Fruit fly (Drosophila melanogaster) whole organism, prepupa: ENCODE results near the gene eIF3d1.

Experiments
- CG10669 ChIP-seq: fragments of 200-800 bp; sonication (Bioruptor generic); optimal IDR thresholded peaks from 3 replicates; lab custom pipeline; 2018; ENCODE audit warnings: missing biosample characterization, mild to moderate bottlenecking, missing genetic modification characterization, moderate library complexity
- CG11762 ChIP-seq: fragments of 200-800 bp; sonication (Bioruptor generic); optimal IDR thresholded peaks from 3 replicates; lab custom pipeline; 2016; ENCODE audit warnings: missing biosample characterization, missing genetic modification characterization; ENCODE audit not compliant: insufficient read depth
- CG15336 ChIP-seq: fragments of 200-800 bp; sonication (Bioruptor generic); IDR thresholded peaks from 2 replicates; pipeline ENCODE4 v1.3.6; 2022; ENCODE audit warnings: missing biosample characterization, missing genetic modification characterization
- CG31627 ChIP-seq: fragments of 200-800 bp; sonication (Bioruptor generic); optimal IDR thresholded peaks from 3 replicates; lab custom pipeline; 2016; ENCODE audit warnings: missing biosample characterization, missing genetic modification characterization
- CG32006 ChIP-seq: fragments of 200-800 bp; sonication (Bioruptor generic); optimal IDR thresholded peaks from 3 replicates; lab custom pipeline; 2017; ENCODE audit warnings: missing biosample characterization, mild to moderate bottlenecking, missing genetic modification characterization
- CG3919 ChIP-seq: fragments of 200-800 bp; sonication (Bioruptor generic); optimal IDR thresholded peaks from 3 replicates; lab custom pipeline; 2016; ENCODE audit warnings: missing biosample characterization, missing genetic modification characterization
- CG4318 ChIP-seq: fragments of 200-800 bp; sonication (Bioruptor generic); optimal IDR thresholded peaks from 3 replicates; lab custom pipeline; 2017; ENCODE audit warnings: missing biosample characterization, mild to moderate bottlenecking, missing genetic modification characterization
- CG6276 ChIP-seq: fragments of 200-800 bp; sonication (Bioruptor generic); optimal IDR thresholded peaks from 2 replicates; lab custom pipeline; 2017; ENCODE audit warnings: missing biosample characterization, mild to moderate bottlenecking, missing genetic modification characterization
- CG6808 ChIP-seq: fragments of 200-800 bp; sonication (Bioruptor generic); optimal IDR thresholded peaks from 3 replicates; lab custom pipeline; 2017; ENCODE audit warnings: missing biosample characterization, missing genetic modification characterization, mild to moderate bottlenecking, moderate library complexity, missing genetic modification reagents
- CG6854 ChIP-seq: fragments of 200-800 bp; sonication (Bioruptor generic); optimal IDR thresholded peaks from 2 replicates; lab custom pipeline; 2017; ENCODE audit warnings: missing biosample characterization, mild to moderate bottlenecking, missing genetic modification characterization
- CG8119 ChIP-seq: fragments of 200-800 bp; sonication (Bioruptor generic); IDR thresholded peaks from 3 replicates; pipeline ENCODE4 v1.3.6; 2022; ENCODE audit warnings: missing biosample characterization, missing genetic modification characterization
- CG8319 ChIP-seq: fragments of 200-800 bp; sonication (Bioruptor generic); optimal IDR thresholded peaks from 3 replicates; lab custom pipeline; 2016; ENCODE audit warnings: missing biosample characterization, missing genetic modification characterization
- CG9139 ChIP-seq: fragments of 200-800 bp; sonication (Bioruptor generic); optimal IDR thresholded peaks from 3 replicates; lab custom pipeline; 2017; ENCODE audit warnings: missing biosample characterization, mild to moderate bottlenecking, missing genetic modification characterization
- Eip75B ChIP-seq: fragments of 200-800 bp; sonication (Bioruptor generic); optimal IDR thresholded peaks from 3 replicates; lab custom pipeline; 2016; ENCODE audit warnings: missing biosample characterization, missing genetic modification characterization
- Eip78C ChIP-seq: fragments of 200-800 bp; sonication (Bioruptor generic); peaks from one replicate; lab custom pipeline; 2016; ENCODE audit warnings: missing biosample characterization, missing genetic modification characterization
- Ets21C ChIP-seq: fragments of 200-800 bp; sonication (Bioruptor generic); optimal IDR thresholded peaks from 3 replicates; lab custom pipeline; 2016; ENCODE audit warnings: missing biosample characterization, missing genetic modification characterization
- Hr38 ChIP-seq: sonication (Bioruptor generic); optimal IDR thresholded peaks from 2 replicates; lab custom pipeline; 2016; ENCODE audit warnings: missing biosample characterization, missing genetic modification characterization
- Hr39 ChIP-seq: fragments of 200-800 bp; sonication (Bioruptor generic); optimal IDR thresholded peaks from 2 replicates; lab custom pipeline; 2016; ENCODE audit warnings: missing biosample characterization, missing genetic modification characterization
- Hr4 ChIP-seq: fragments of 200-800 bp; sonication (Bioruptor generic); optimal IDR thresholded peaks from 3 replicates; lab custom pipeline; 2016; ENCODE audit warnings: missing biosample characterization, missing genetic modification characterization
- Lpt ChIP-seq: fragments of 200-800 bp; sonication (Bioruptor generic); optimal IDR thresholded peaks from 3 replicates; lab custom pipeline; 2016; ENCODE audit warnings: missing biosample characterization, missing genetic modification characterization
- Met ChIP-seq: fragments of 200-800 bp; sonication (Bioruptor generic); optimal IDR thresholded peaks from 3 replicates; lab custom pipeline; 2016; ENCODE audit warnings: missing biosample characterization, missing genetic modification characterization
- OdsH ChIP-seq: fragments of 200-800 bp; sonication (Bioruptor generic); optimal IDR thresholded peaks from 3 replicates; lab custom pipeline; 2016; ENCODE audit warnings: missing biosample characterization, missing genetic modification characterization
- Smox ChIP-seq: fragments of 200-800 bp; sonication (Bioruptor generic); optimal IDR thresholded peaks from 3 replicates; lab custom pipeline; 2016; ENCODE audit warnings: missing biosample characterization, missing genetic modification characterization
- Sox102F ChIP-seq: fragments of 200-800 bp; sonication (Bioruptor generic); optimal IDR thresholded peaks from 2 replicates; lab custom pipeline; 2016; ENCODE audit warnings: missing biosample characterization, mild to moderate bottlenecking, missing genetic modification characterization
- Sox14 ChIP-seq: fragments of 200-800 bp; sonication (Bioruptor generic); optimal IDR thresholded peaks from 3 replicates; lab custom pipeline; 2016; ENCODE audit warnings: missing biosample characterization, missing genetic modification characterization
- Sox15 ChIP-seq: fragments of 200-800 bp; sonication (Bioruptor generic); optimal IDR thresholded peaks from 3 replicates; lab custom pipeline; 2016; ENCODE audit warnings: missing biosample characterization, missing genetic modification characterization
- achi ChIP-seq: fragments of 200-800 bp; sonication (Bioruptor generic); optimal IDR thresholded peaks from 3 replicates; lab custom pipeline; 2016; ENCODE audit warnings: missing biosample characterization, missing genetic modification characterization
- acj6 ChIP-seq: fragments of 200-800 bp; sonication (Bioruptor generic); optimal IDR thresholded peaks from 3 replicates; lab custom pipeline; 2016; ENCODE audit warnings: missing biosample characterization, missing genetic modification characterization
- cyc ChIP-seq: fragments of 200-800 bp; sonication (Bioruptor generic); optimal IDR thresholded peaks from 3 replicates; lab custom pipeline; 2016; ENCODE audit warnings: missing biosample characterization, missing genetic modification characterization
- dac ChIP-seq: fragments of 200-800 bp; sonication (Bioruptor generic); optimal IDR thresholded peaks from 2 replicates; lab custom pipeline; 2017; ENCODE audit warnings: missing biosample characterization, mild to moderate bottlenecking, missing genetic modification characterization
- dsx ChIP-seq: fragments of 200-800 bp; optimal IDR thresholded peaks from 3 replicates; lab custom pipeline; 2019; ENCODE audit warnings: missing biosample characterization, mild to moderate bottlenecking, missing genetic modification characterization, moderate library complexity; ENCODE audit not compliant: poor library complexity, severe bottlenecking
- eg ChIP-seq: fragments of 200-800 bp; sonication (Bioruptor generic); IDR thresholded peaks from 3 replicates; pipeline ENCODE4 v1.3.6; 2022; ENCODE audit warnings: missing biosample characterization, missing genetic modification characterization
- esn ChIP-seq: fragments of 200-800 bp; sonication (Bioruptor generic); optimal IDR thresholded peaks from 2 replicates; lab custom pipeline; 2016; ENCODE audit warnings: missing biosample characterization, mild to moderate bottlenecking, missing genetic modification characterization, moderate library complexity
- fd59A ChIP-seq: fragments of 200-800 bp; sonication (Bioruptor generic); optimal IDR thresholded peaks from 2 replicates; lab custom pipeline; 2017; ENCODE audit warnings: missing biosample characterization, mild to moderate bottlenecking, missing genetic modification characterization, missing genetic modification reagents
- fd85E ChIP-seq: fragments of 200-800 bp; sonication (Bioruptor generic); optimal IDR thresholded peaks from 3 replicates; lab custom pipeline; 2016; ENCODE audit warnings: missing biosample characterization, missing genetic modification characterization
- fkh ChIP-seq: fragments of 200-800 bp; sonication (Bioruptor generic); optimal IDR thresholded peaks from 3 replicates; lab custom pipeline; 2017; ENCODE audit warnings: missing biosample characterization, mild to moderate bottlenecking, missing genetic modification characterization, moderate library complexity
- lz ChIP-seq: fragments of 200-800 bp; sonication (Bioruptor generic); optimal IDR thresholded peaks from 3 replicates; lab custom pipeline; 2016; ENCODE audit warnings: missing biosample characterization, missing genetic modification characterization
- pdm3 ChIP-seq: fragments of 200-800 bp; sonication (Bioruptor generic); optimal IDR thresholded peaks from 3 replicates; lab custom pipeline; 2016; ENCODE audit warnings: missing biosample characterization, missing genetic modification characterization
- salr ChIP-seq, 2 experiments: fragments of 200-800 bp; sonication (Bioruptor generic); optimal IDR thresholded peaks; 3 replicates each; lab custom pipeline; 2016 to 2018; ENCODE audit warnings: missing biosample characterization in 2 of 2, missing genetic modification characterization in 2 of 2, mild to moderate bottlenecking in 1 of 2
- spab ChIP-seq: fragments of 200-800 bp; sonication (Bioruptor generic); optimal IDR thresholded peaks from 2 replicates; lab custom pipeline; 2017; ENCODE audit warnings: missing biosample characterization, mild to moderate bottlenecking, missing genetic modification characterization, missing genetic modification reagents
- svp ChIP-seq: fragments of 200-800 bp; sonication (Bioruptor generic); peaks from one replicate; lab custom pipeline; 2016; ENCODE audit warnings: missing biosample characterization, missing genetic modification characterization
- topi ChIP-seq: fragments of 200-800 bp; sonication (Bioruptor generic); optimal IDR thresholded peaks from 3 replicates; lab custom pipeline; 2016; ENCODE audit warnings: missing biosample characterization, missing genetic modification characterization
- vri ChIP-seq: fragments of 200-800 bp; sonication (Bioruptor generic); optimal IDR thresholded peaks from 3 replicates; lab custom pipeline; 2016; ENCODE audit warnings: missing biosample characterization, mild to moderate bottlenecking, missing genetic modification characterization

The eIF3d1 gene

DNA sequence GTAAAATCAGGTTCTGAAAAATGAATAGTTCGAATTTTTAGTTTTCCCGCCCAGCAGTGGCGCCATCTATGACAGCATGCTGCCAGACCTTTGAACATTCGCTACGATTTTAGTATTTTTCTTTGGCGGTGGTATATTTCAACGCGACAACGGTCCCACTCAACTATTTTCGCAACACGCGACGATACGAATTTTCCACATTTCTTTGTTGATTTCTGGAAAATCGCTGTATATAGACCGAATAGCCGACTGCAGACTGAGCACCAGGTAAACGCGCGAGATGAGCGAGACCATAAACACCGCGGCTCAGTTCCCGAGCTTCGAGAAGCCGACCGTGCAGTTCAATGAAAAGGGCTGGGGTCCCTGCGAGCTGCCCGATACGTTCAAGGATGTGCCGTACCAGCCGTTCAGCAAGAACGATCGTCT, at the start of gene eIF3d1:
TSS of gene eIF3d1 (plus strand) at position 129 of the 426 bp plus-strand sequence.
- TF ChIP-seq esn (GFP tag; lab: Kevin White, UChicago) (peak; percentile 11), CG6854 (GFP tag; lab: Kevin White, UChicago) (no peak), Sox14 (peak; percentile 83), svp (GFP tag; lab: Kevin White, UChicago) (peak; percentile 60), cyc (GFP tag; lab: Kevin White, UChicago) (peak; percentile 33), fd59A (GFP tag; lab: Kevin White, UChicago) (no peak), CG31627 (GFP tag; lab: Kevin White, UChicago) (peak; percentile 29), CG8119 (no peak), Eip78C (GFP tag; lab: Kevin White, UChicago) (peak; percentile 46)

DNA sequence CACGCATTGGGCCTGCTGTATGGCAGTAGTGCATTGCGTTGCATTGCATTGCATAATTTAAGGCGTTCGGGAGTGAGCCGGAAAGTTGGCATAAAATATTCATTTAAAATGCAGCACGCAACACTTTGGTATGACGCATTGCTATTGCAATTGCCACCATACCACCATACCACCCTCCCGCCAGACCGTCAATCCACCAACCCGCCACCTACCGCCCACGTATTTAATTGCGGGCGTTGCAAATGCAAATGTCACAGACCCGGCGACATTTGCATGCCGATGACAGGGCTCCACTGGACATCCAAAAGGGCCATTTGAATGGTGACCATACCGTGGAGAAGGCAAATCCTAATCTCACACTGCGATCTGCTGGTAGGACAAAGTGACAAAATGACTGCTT, 45.0 kb upstream of the eIF3d1 start:
- TF ChIP-seq salr (GFP tag; optimal IDR thresholded peaks at IDR 0.05; lab: Kevin White, UChicago), result no peak
- no peak for TF ChIP-seq CG32006
- TF ChIP-seq Ets21C, result no peak
- TF ChIP-seq Hr38 (GFP tag; lab: Kevin White, UChicago), result no peak
- no peak for TF ChIP-seq fd59A (GFP tag; lab: Kevin White, UChicago)
- TF ChIP-seq cyc (GFP tag; lab: Kevin White, UChicago), result no peak
- TF ChIP-seq Hr39 (GFP tag; lab: Kevin White, UChicago), result no peak
- no peak for TF ChIP-seq Sox102F (GFP tag; lab: Kevin White, UChicago)
- TF ChIP-seq dac (GFP tag; lab: Kevin White, UChicago), result no peak
- TF ChIP-seq Sox14, result no peak
- no peak for TF ChIP-seq lz (GFP tag; lab: Kevin White, UChicago)
- no peak for TF ChIP-seq CG8319 (GFP tag; lab: Kevin White, UChicago)
- TF ChIP-seq Sox15 (GFP tag; lab: Kevin White, UChicago), result no peak
- TF ChIP-seq topi (GFP tag; lab: Kevin White, UChicago), result no peak

DNA sequence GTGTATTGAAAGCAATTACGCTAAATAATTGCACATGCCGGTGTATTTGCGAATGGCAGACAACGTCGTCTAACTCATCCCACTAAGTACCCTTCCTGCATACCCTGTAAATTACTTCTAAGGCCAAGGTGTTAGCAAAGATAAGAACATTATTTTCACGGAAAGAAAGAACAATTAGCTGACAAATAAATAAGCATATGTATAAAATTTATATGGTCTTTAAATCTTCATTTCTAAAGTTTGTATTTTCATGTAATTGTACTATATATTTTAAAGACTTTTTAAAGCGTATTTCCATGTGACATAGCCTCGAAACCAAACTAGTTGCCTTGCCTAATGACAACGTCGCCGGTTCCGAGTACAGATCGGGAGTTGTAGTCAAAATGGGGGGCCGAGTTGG, 42.6 kb upstream of the eIF3d1 start:
- TF ChIP-seq Smox (GFP tag; lab: Kevin White, UChicago) (no peak), CG32006 (peak; percentile 63), acj6 (GFP tag; lab: Kevin White, UChicago) (peak; percentile 6), Hr39 (GFP tag; lab: Kevin White, UChicago) (no peak), Eip78C (GFP tag; lab: Kevin White, UChicago) (peak; percentile 59), achi (GFP tag; lab: Kevin White, UChicago) (peak; percentile 7), CG8119 (peak; percentile 59; the same call in 2 of the 3 replicates), pdm3 (peak; percentile 8), CG6808 (GFP tag; lab: Kevin White, UChicago) (no peak), CG11762 (GFP tag; lab: Kevin White, UChicago) (no peak), CG6276 (GFP tag; lab: Kevin White, UChicago) (peak; percentile 35), Hr4 (peak; percentile 60), CG15336 (peak; percentile 63), svp (GFP tag; lab: Kevin White, UChicago) (peak; percentile 4), Lpt (GFP tag; lab: Kevin White, UChicago) (peak; percentile 21)

DNA sequence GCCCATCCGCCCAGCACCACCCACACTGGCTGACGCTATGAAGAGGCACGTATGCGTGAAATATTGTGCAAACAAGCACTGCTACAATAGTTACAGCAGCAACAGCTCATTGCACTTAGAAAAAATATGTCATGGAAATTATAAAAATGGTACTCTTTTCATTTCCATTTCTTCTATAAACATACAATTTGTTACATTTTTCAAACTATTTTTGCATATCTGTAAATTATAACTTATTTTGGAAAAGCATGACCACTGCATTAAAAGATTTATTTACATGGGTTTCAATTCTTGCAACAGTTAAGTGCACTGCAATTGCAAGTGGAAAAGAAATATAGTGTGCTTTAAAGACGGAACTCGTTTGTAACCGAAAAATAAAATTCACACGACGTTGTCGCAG, 41.5 kb upstream of the eIF3d1 start:
- no peak for TF ChIP-seq spab (GFP tag; lab: Kevin White, UChicago)
- TF ChIP-seq Lpt (GFP tag; lab: Kevin White, UChicago), result peak; percentile 45
- TF ChIP-seq Sox102F (GFP tag; lab: Kevin White, UChicago), result no peak
- TF ChIP-seq CG6276 (GFP tag; lab: Kevin White, UChicago), result peak; percentile 43
- TF ChIP-seq Ets21C, result no peak
- no peak for TF ChIP-seq CG10669 (GFP tag; lab: Kevin White, UChicago)
- no peak for TF ChIP-seq fd59A (GFP tag; lab: Kevin White, UChicago)
- TF ChIP-seq CG4318 (GFP tag; lab: Kevin White, UChicago), result peak; percentile 13
- TF ChIP-seq lz (GFP tag; lab: Kevin White, UChicago), result no peak
- TF ChIP-seq CG9139 (GFP tag; lab: Kevin White, UChicago), result no peak
- no peak for TF ChIP-seq vri (GFP tag; lab: Kevin White, UChicago)
- TF ChIP-seq dac (GFP tag; lab: Kevin White, UChicago), result no peak
- no peak for TF ChIP-seq Eip75B (GFP tag; lab: Kevin White, UChicago)
- TF ChIP-seq OdsH, result peak; percentile 26
- TF ChIP-seq CG6808 (GFP tag; lab: Kevin White, UChicago), result no peak
- TF ChIP-seq Met (GFP tag; lab: Kevin White, UChicago), result no peak
- TF ChIP-seq CG3919, result peak; percentile 22
- no peak for TF ChIP-seq dsx (GFP tag; lab: Kevin White, UChicago)
- peak; percentile 77 for TF ChIP-seq Hr4
- TF ChIP-seq salr (GFP tag; optimal IDR thresholded peaks at IDR 0.05; lab: Kevin White, UChicago), result peak in 1 of 2 experiments; percentile 21
- TF ChIP-seq Eip78C (GFP tag; lab: Kevin White, UChicago), result peak; percentile 76
- TF ChIP-seq CG15336, result peak; percentile 80
- TF ChIP-seq eg (GFP tag; lab: Robert Waterston, UW), result peak; percentile 77
- no peak for TF ChIP-seq Hr39 (GFP tag; lab: Kevin White, UChicago)
- TF ChIP-seq fd85E (GFP tag; lab: Kevin White, UChicago), result no peak
- TF ChIP-seq achi (GFP tag; lab: Kevin White, UChicago), result peak; percentile 27
- no peak for TF ChIP-seq fkh
- TF ChIP-seq pdm3, result peak; percentile 9
